Fruit fly (Drosophila melanogaster): ENCODE data around the gene Dhfr.

The Dhfr gene

DNA sequence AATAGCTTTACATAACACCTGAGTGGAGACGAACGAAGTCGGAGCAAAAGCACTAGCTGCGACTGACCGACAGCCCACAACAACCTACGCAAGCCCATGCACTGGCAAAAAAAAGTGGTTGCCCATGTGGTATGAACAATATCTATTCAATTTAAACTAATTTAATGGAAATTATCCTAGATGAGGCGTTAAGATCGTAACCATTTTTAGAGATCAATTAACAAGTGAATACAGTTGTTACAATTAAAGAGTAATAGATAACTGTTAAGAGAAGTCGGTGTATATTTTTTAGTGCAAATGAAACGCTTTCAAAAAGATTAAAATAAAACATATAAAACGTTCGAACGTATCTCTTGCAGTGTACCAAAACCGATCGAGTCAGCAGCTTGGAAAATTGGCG is 15.2 kb downstream of the Dhfr start (continued):
- TF ChIP-seq ase (GFP tag; IDR thresholded peaks at IDR 0.05) = peak; percentile 71; the same call in 2 of the 3 replicates
- peak; percentile 75 for TF ChIP-seq H15 (GFP tag; IDR thresholded peaks at IDR 0.05)
- TF ChIP-seq chn (GFP tag; optimal IDR thresholded peaks at IDR 0.05) = peak; percentile 25
- TF ChIP-seq Hr39 (optimal IDR thresholded peaks at IDR 0.05) = no peak
- TF ChIP-seq HLH3B (GFP tag; IDR thresholded peaks at IDR 0.05) = peak; percentile 55; the same call in 1 of the 2 replicates
- peak; percentile 65 for TF ChIP-seq CG12391 (tag; optimal IDR thresholded peaks at IDR 0.05)
- 0 out of 2 replicates have a peak, but pooled peaks have one; percentile 28 for TF ChIP-seq CG4730 (GFP tag; IDR thresholded peaks at IDR 0.05)
- peak; percentile 37 for TF ChIP-seq CG1602 (GFP tag; optimal IDR thresholded peaks at IDR 0.05)
- TF ChIP-seq CG18599 (GFP tag; optimal IDR thresholded peaks at IDR 0.05) = peak; percentile 13
- peak; percentile 39; the same call in 1 of the 2 replicates for TF ChIP-seq E2f2 (GFP tag; IDR thresholded peaks at IDR 0.05)
- peak; percentile 55 for TF ChIP-seq CG1529 (GFP tag; optimal IDR thresholded peaks at IDR 0.05)

DNA sequence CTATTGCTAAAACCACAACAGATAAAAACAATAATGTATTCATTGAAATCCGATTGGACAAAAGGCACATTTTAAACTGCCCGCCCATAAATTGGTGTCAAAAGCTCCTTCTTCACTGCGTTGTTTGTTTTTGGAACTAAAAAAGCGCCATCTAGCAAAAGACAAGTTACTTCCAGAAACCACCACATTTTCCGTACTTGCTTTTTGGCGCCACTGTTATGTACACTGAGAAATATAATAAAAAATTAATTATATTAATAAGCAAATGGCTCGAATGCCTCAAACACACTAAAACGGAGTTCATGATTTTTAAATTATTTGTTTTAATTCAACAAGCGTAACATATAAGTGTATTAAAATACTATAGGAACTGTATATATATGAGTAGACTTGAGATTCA is 16.4 kb downstream of the Dhfr start:
- peak; percentile 88 for TF ChIP-seq CG7839 (tag; optimal IDR thresholded peaks at IDR 0.05)
- peak; percentile 62 for TF ChIP-seq twi (tag; optimal IDR thresholded peaks at IDR 0.05)
- peak; percentile 63 for TF ChIP-seq CG13296 (GFP tag; optimal IDR thresholded peaks at IDR 0.05)
- peak; percentile 83 for TF ChIP-seq fd96Cb (tag; optimal IDR thresholded peaks at IDR 0.05)
- peak; percentile 55 for TF ChIP-seq tup (GFP tag; optimal IDR thresholded peaks at IDR 0.05)
- TF ChIP-seq B-H1 (GFP tag; IDR thresholded peaks at IDR 0.05) = peak; percentile 80
- no peak for TF ChIP-seq prd (optimal IDR thresholded peaks at IDR 0.05)
- peak; percentile 88 for TF ChIP-seq prd (GFP tag; IDR thresholded peaks at IDR 0.05)
- no peak for TF ChIP-seq Lpt (GFP tag; optimal IDR thresholded peaks at IDR 0.05)
- TF ChIP-seq Doc2 (GFP tag; IDR thresholded peaks at IDR 0.05) = peak; percentile 67; the same call in 1 of the 2 replicates
- peak; percentile 74 for TF ChIP-seq CG17385 (GFP tag; optimal IDR thresholded peaks at IDR 0.05)
- TF ChIP-seq CG15601 (tag; optimal IDR thresholded peaks at IDR 0.05) = peak; percentile 76
- TF ChIP-seq sima (GFP tag; optimal IDR thresholded peaks at IDR 0.05) = no peak
- TF ChIP-seq Blimp-1 (GFP tag; optimal IDR thresholded peaks at IDR 0.05) = peak; percentile 87
- peak; percentile 69 for TF ChIP-seq CG1647 (GFP tag; optimal IDR thresholded peaks at IDR 0.05)
- no peak for TF ChIP-seq Fer1 (GFP tag; optimal IDR thresholded peaks at IDR 0.05)
- peak; percentile 36 for TF ChIP-seq CG1792 (GFP tag; optimal IDR thresholded peaks at IDR 0.05)
- TF ChIP-seq NC2α (GFP tag; optimal IDR thresholded peaks at IDR 0.05) = peak; percentile 13
- peak; percentile 78 for TF ChIP-seq ind (GFP tag; optimal IDR thresholded peaks at IDR 0.05)
- TF ChIP-seq ATbp (GFP tag; optimal IDR thresholded peaks at IDR 0.05) = peak; percentile 84
- TF ChIP-seq Hand (GFP tag; optimal IDR thresholded peaks at IDR 0.05) = no peak
- peak; percentile 52 for TF ChIP-seq CG3065 (GFP tag; optimal IDR thresholded peaks at IDR 0.05)
- TF ChIP-seq pb (GFP tag; optimal IDR thresholded peaks at IDR 0.05) = peak; percentile 36
- TF ChIP-seq CG17802 (tag; optimal IDR thresholded peaks at IDR 0.05) = peak; percentile 69
- peak; percentile 72 for TF ChIP-seq CG1603 (tag; optimal IDR thresholded peaks at IDR 0.05)
- TF ChIP-seq PHDP (tag; optimal IDR thresholded peaks at IDR 0.05) = peak; percentile 91
- no peak for TF ChIP-seq unc-4 (GFP tag; IDR thresholded peaks at IDR 0.05; ENCODE audit: partially characterized antibody)
- no peak for TF ChIP-seq NK7.1 (GFP tag; optimal IDR thresholded peaks at IDR 0.05)
- TF ChIP-seq chif (GFP tag; optimal IDR thresholded peaks at IDR 0.05) = peak; percentile 50 to 78
- TF ChIP-seq zf30C (GFP tag; optimal IDR thresholded peaks at IDR 0.05) = peak; percentile 90
- peak; percentile 54 for TF ChIP-seq CG4617 (GFP tag; optimal IDR thresholded peaks at IDR 0.05; ENCODE audit: borderline replicate concordance)
- peak; percentile 39 for TF ChIP-seq gcm2 (GFP tag; optimal IDR thresholded peaks at IDR 0.05)
- TF ChIP-seq CG34422 (GFP tag; IDR thresholded peaks at IDR 0.05) = peak; percentile 94
- TF ChIP-seq Doc3 (GFP tag; IDR thresholded peaks at IDR 0.05; ENCODE audit: partially characterized antibody) = no peak
- peak; percentile 68 for TF ChIP-seq cato (GFP tag; optimal IDR thresholded peaks at IDR 0.05; ENCODE audit: borderline replicate concordance)
- TF ChIP-seq Hsf (GFP tag; optimal IDR thresholded peaks at IDR 0.05) = peak; percentile 79
- TF ChIP-seq Dref (GFP tag; IDR thresholded peaks at IDR 0.05) = no peak
- TF ChIP-seq nau (GFP tag; optimal IDR thresholded peaks at IDR 0.05) = no peak
- peak; percentile 28 for TF ChIP-seq schlank (tag; optimal IDR thresholded peaks at IDR 0.05)
